Fruit fly (Drosophila melanogaster) whole organism, embryonic: Measurements from ENCODE around the gene CG4297.

Experiments used
- Abd-B ChIP-seq: fragments of 200-800 bp; sonication (Bioruptor generic); optimal IDR thresholded peaks from 2 replicates; lab custom pipeline; 2018; ENCODE audit warnings: missing biosample characterization, mild to moderate bottlenecking, missing genetic modification characterization, moderate library complexity
- Aef1 ChIP-seq: fragments of 200-800 bp; sonication (Bioruptor generic); IDR thresholded peaks from 3 replicates; pipeline ENCODE4 v1.3.6; 2022; ENCODE audit warnings: missing biosample characterization, missing genetic modification characterization
- Bteb2 ChIP-seq: fragments of 200-800 bp; sonication (Bioruptor generic); optimal IDR thresholded peaks from 2 replicates; lab custom pipeline; 2016; ENCODE audit warnings: missing biosample characterization, missing genetic modification characterization
- CG11695 ChIP-seq: fragments of 200-800 bp; sonication (Bioruptor generic); IDR thresholded peaks from 3 replicates; pipeline ENCODE4 v1.3.6; 2022; ENCODE audit warnings: missing biosample characterization, missing genetic modification characterization
- CG11723 ChIP-seq: fragments of 200-800 bp; sonication (Bioruptor generic); optimal IDR thresholded peaks from 2 replicates; lab custom pipeline; 2017; ENCODE audit warnings: missing biosample characterization, mild to moderate bottlenecking, missing genetic modification characterization
- CG13123 ChIP-seq: fragments of 200-800 bp; sonication (Bioruptor generic); optimal IDR thresholded peaks from 2 replicates; lab custom pipeline; 2016; ENCODE audit warnings: missing biosample characterization, missing genetic modification characterization
- CG13894 ChIP-seq: fragments of 200-800 bp; sonication (Bioruptor generic); optimal IDR thresholded peaks from 3 replicates; lab custom pipeline; 2018; ENCODE audit warnings: missing biosample characterization, mild to moderate bottlenecking, missing genetic modification characterization, moderate library complexity
- CG14860 ChIP-seq: fragments of 200-800 bp; sonication (Bioruptor generic); IDR thresholded peaks from 3 replicates; pipeline ENCODE4 v1.3.6; 2022; ENCODE audit warnings: missing biosample characterization, missing genetic modification characterization; ENCODE audit not compliant: partially characterized antibody
- CG16813 ChIP-seq: fragments of 200-800 bp; sonication (Bioruptor generic); IDR thresholded peaks from 3 replicates; pipeline ENCODE4 v1.3.6; 2022; ENCODE audit warnings: missing biosample characterization, missing genetic modification characterization; ENCODE audit not compliant: partially characterized antibody
- CG2120 ChIP-seq: fragments of 200-800 bp; sonication (Bioruptor generic); optimal IDR thresholded peaks from 3 replicates; lab custom pipeline; 2016; ENCODE audit warnings: missing biosample characterization, missing genetic modification characterization
- CG4424 ChIP-seq: fragments of 200-800 bp; sonication (Bioruptor generic); optimal IDR thresholded peaks from 3 replicates; lab custom pipeline; 2016; ENCODE audit warnings: missing biosample characterization, missing genetic modification characterization
- CG6654 ChIP-seq: fragments of 200-800 bp; sonication (Bioruptor generic); optimal IDR thresholded peaks from 2 replicates; lab custom pipeline; 2017; ENCODE audit warnings: missing biosample characterization, mild to moderate bottlenecking, missing genetic modification characterization
- CG7839 ChIP-seq: fragments of 200-800 bp; sonication (Bioruptor generic); optimal IDR thresholded peaks from 3 replicates; lab custom pipeline; 2018; ENCODE audit warnings: missing biosample characterization, mild to moderate bottlenecking, missing genetic modification characterization, moderate library complexity
- CG8290 ChIP-seq, 3 experiments: fragments of 200-800 bp; sonication (Bioruptor generic); optimal IDR thresholded peaks; 2 replicates each; lab custom pipeline; 2016 to 2019; ENCODE audit warnings: missing biosample characterization in 3 of 3, missing genetic modification characterization in 3 of 3, mild to moderate bottlenecking in 2 of 3, moderate library complexity in 1 of 3
- CG9437 ChIP-seq: fragments of 200-800 bp; sonication (Bioruptor generic); optimal IDR thresholded peaks from 2 replicates; lab custom pipeline; 2018; ENCODE audit warnings: missing biosample characterization, mild to moderate bottlenecking, missing genetic modification characterization
- CoRest ChIP-seq: fragments of 200-800 bp; sonication (Bioruptor generic); optimal IDR thresholded peaks from 3 replicates; lab custom pipeline; 2018; ENCODE audit warnings: missing biosample characterization, mild to moderate bottlenecking, missing genetic modification characterization, moderate library complexity
- Deaf1 ChIP-seq: fragments of 200-800 bp; optimal IDR thresholded peaks from 3 replicates; lab custom pipeline; 2019; ENCODE audit warnings: missing biosample characterization, mild to moderate bottlenecking, missing genetic modification characterization, moderate library complexity
- Dp ChIP-seq: fragments of 200-800 bp; sonication (Bioruptor generic); optimal IDR thresholded peaks from 2 replicates; lab custom pipeline; 2018; ENCODE audit warnings: missing biosample characterization, mild to moderate bottlenecking, missing genetic modification characterization, moderate library complexity
- ERR ChIP-seq: fragments of 200-800 bp; sonication (Bioruptor generic); optimal IDR thresholded peaks from 2 replicates; lab custom pipeline; 2016; ENCODE audit warnings: missing biosample characterization, missing genetic modification characterization
- HLH3B ChIP-seq: fragments of 200-800 bp; sonication (Bioruptor generic); IDR thresholded peaks from 2 replicates; pipeline ENCODE4 v1.3.6; 2022; ENCODE audit warnings: missing biosample characterization, missing genetic modification characterization
- Hey ChIP-seq: fragments of 200-800 bp; sonication (Bioruptor generic); optimal IDR thresholded peaks from 3 replicates; lab custom pipeline; 2018; ENCODE audit warnings: missing biosample characterization, mild to moderate bottlenecking, missing genetic modification characterization
- HmgZ ChIP-seq: fragments of 200-800 bp; sonication (Bioruptor generic); optimal IDR thresholded peaks from 2 replicates; lab custom pipeline; 2018; ENCODE audit warnings: missing biosample characterization, mild to moderate bottlenecking, missing genetic modification characterization
- Hr39 ChIP-seq: fragments of >200 bp; optimal IDR thresholded peaks from 2 replicates; lab custom pipeline; 2017
- MBD-R2 ChIP-seq: fragments of 200-800 bp; sonication (Bioruptor generic); IDR thresholded peaks from 2 replicates; pipeline ENCODE4 v1.3.6; 2022; ENCODE audit warnings: missing biosample characterization, missing genetic modification characterization
- Med ChIP-seq: fragments of 200-800 bp; sonication (Bioruptor generic); peaks from one replicate; lab custom pipeline; 2016; ENCODE audit warnings: missing biosample characterization, missing genetic modification characterization, mild to moderate bottlenecking, inconsistent platforms, moderate library complexity
- Scr ChIP-seq: fragments of 200-800 bp; sonication (Bioruptor generic); IDR thresholded peaks from 2 replicates; pipeline ENCODE4 v1.3.6; 2022; ENCODE audit warnings: missing biosample characterization, missing genetic modification characterization; ENCODE audit not compliant: partially characterized antibody
- Six4 ChIP-seq: fragments of 200-800 bp; sonication (Bioruptor generic); optimal IDR thresholded peaks from 2 replicates; lab custom pipeline; 2016; ENCODE audit warnings: missing biosample characterization, missing genetic modification characterization
- Tbp ChIP-seq: fragments of >200 bp; optimal IDR thresholded peaks from 2 replicates; lab custom pipeline; 2018; ENCODE audit warnings: missing biosample characterization, missing genetic modification characterization
- cato ChIP-seq: fragments of 200-800 bp; sonication (Bioruptor generic); optimal IDR thresholded peaks from 2 replicates; lab custom pipeline; 2016; ENCODE audit warnings: missing biosample characterization, missing genetic modification characterization, borderline replicate concordance
- ci ChIP-seq: fragments of 200-800 bp; sonication (Bioruptor generic); IDR thresholded peaks from 3 replicates; pipeline ENCODE4 v1.3.6; 2022; ENCODE audit warnings: missing biosample characterization, missing genetic modification characterization
- crc ChIP-seq: fragments of 200-800 bp; sonication (Bioruptor generic); optimal IDR thresholded peaks from 2 replicates; lab custom pipeline; 2016; ENCODE audit warnings: missing biosample characterization, missing genetic modification characterization
- croc ChIP-seq: fragments of 200-800 bp; sonication (Bioruptor generic); conservative IDR thresholded peaks from 3 replicates; pipeline ENCODE4 v1.3.6; 2022; ENCODE audit warnings: missing biosample characterization, missing genetic modification characterization
- dan ChIP-seq: fragments of 200-800 bp; sonication (Bioruptor generic); IDR thresholded peaks from 2 replicates; pipeline ENCODE4 v1.3.6; 2022; ENCODE audit warnings: missing biosample characterization, missing genetic modification characterization
- dm ChIP-seq: fragments of 200-800 bp; sonication (Bioruptor generic); optimal IDR thresholded peaks from 3 replicates; lab custom pipeline; 2016; ENCODE audit warnings: missing biosample characterization, missing genetic modification characterization
- dysf ChIP-seq: fragments of 200-800 bp; sonication (Bioruptor generic); IDR thresholded peaks from 3 replicates; pipeline ENCODE4 v1.3.6; 2022; ENCODE audit warnings: missing biosample characterization, missing genetic modification characterization
- ems ChIP-seq: fragments of 200-800 bp; sonication (Bioruptor generic); optimal IDR thresholded peaks from 3 replicates; lab custom pipeline; 2016; ENCODE audit warnings: missing biosample characterization, missing genetic modification characterization
- en ChIP-seq: fragments of 200-800 bp; sonication (Bioruptor generic); optimal IDR thresholded peaks from 2 replicates; lab custom pipeline; 2016; ENCODE audit warnings: missing biosample characterization, missing genetic modification characterization
- exex ChIP-seq: fragments of 200-800 bp; sonication (Bioruptor generic); optimal IDR thresholded peaks from 4 replicates; lab custom pipeline; 2018; ENCODE audit warnings: missing biosample characterization, mild to moderate bottlenecking, missing genetic modification characterization, moderate library complexity
- fru ChIP-seq: fragments of >200 bp; optimal IDR thresholded peaks from 2 replicates; lab custom pipeline; 2017
- gsb ChIP-seq: fragments of 200-800 bp; sonication (Bioruptor generic); IDR thresholded peaks from 2 replicates; pipeline ENCODE4 v1.3.6; 2022; ENCODE audit warnings: missing biosample characterization, missing genetic modification characterization
- gsb-n ChIP-seq: fragments of 200-800 bp; sonication (Bioruptor generic); optimal IDR thresholded peaks from 3 replicates; lab custom pipeline; 2018; ENCODE audit warnings: missing biosample characterization, mild to moderate bottlenecking, missing genetic modification characterization
- h ChIP-seq: fragments of >200 bp; optimal IDR thresholded peaks from 2 replicates; lab custom pipeline; 2017
- kay ChIP-seq: fragments of 200-800 bp; sonication (Bioruptor generic); optimal IDR thresholded peaks from 2 replicates; lab custom pipeline; 2016; ENCODE audit warnings: missing biosample characterization, missing genetic modification characterization
- klu ChIP-seq: fragments of 200-800 bp; sonication (Bioruptor generic); IDR thresholded peaks from 2 replicates; pipeline ENCODE4 v1.3.6; 2022; ENCODE audit warnings: missing biosample characterization, missing genetic modification characterization
- lov ChIP-seq, 2 experiments: fragments of 200-800 bp in 1 of 2; fragments of >200 bp in 1 of 2; sonication (Bioruptor generic) in 1 of 2; IDR thresholded peaks in 1 of 2; optimal IDR thresholded peaks in 1 of 2; 2 replicates in 1 of 2; 3 replicates in 1 of 2; pipeline versions ENCODE4 v1.3.6 to Lab custom; 2017 to 2022; ENCODE audit warnings: missing biosample characterization in 1 of 2, missing genetic modification characterization in 1 of 2
- p53 ChIP-seq: fragments of 200-800 bp; sonication (Bioruptor generic); optimal IDR thresholded peaks from 2 replicates; lab custom pipeline; 2016; ENCODE audit warnings: missing biosample characterization, missing genetic modification characterization
- tap ChIP-seq: fragments of 200-800 bp; optimal IDR thresholded peaks from 3 replicates; lab custom pipeline; 2019; ENCODE audit warnings: missing biosample characterization, mild to moderate bottlenecking, missing genetic modification characterization, moderate library complexity
- twi ChIP-seq: fragments of 200-800 bp; optimal IDR thresholded peaks from 2 replicates; lab custom pipeline; 2019; ENCODE audit warnings: missing biosample characterization, mild to moderate bottlenecking, missing genetic modification characterization, moderate library complexity
- vnd ChIP-seq: fragments of 200-800 bp; sonication (Bioruptor generic); IDR thresholded peaks from 3 replicates; pipeline ENCODE4 v1.3.6; 2022; ENCODE audit warnings: missing biosample characterization, missing genetic modification characterization; ENCODE audit not compliant: partially characterized antibody
- zf30C ChIP-seq: fragments of 200-800 bp; sonication (Bioruptor generic); optimal IDR thresholded peaks from 3 replicates; lab custom pipeline; 2018; ENCODE audit warnings: missing biosample characterization, mild to moderate bottlenecking, missing genetic modification characterization

Gene CG4297

dm6 chr2L:440638-441454, 31.2 kb downstream of the CG4297 start (continued):
- TF ChIP-seq Dp (GFP tag; lab: Kevin White, UChicago) (no peak), Deaf1 (tag; lab: Kevin White, UChicago) (peak; percentile 5), Six4 (GFP tag; lab: Kevin White, UChicago) (peak; percentile 32), CG13894 (tag; lab: Kevin White, UChicago) (no peak), CG13123 (no peak), vnd (GFP tag; lab: Robert Waterston, UW) (no peak), dysf (GFP tag; lab: Robert Waterston, UW) (no peak), dm (GFP tag; lab: Kevin White, UChicago) (no peak), CG8290 (GFP tag; optimal IDR thresholded peaks at IDR 0.05; lab: Kevin White, UChicago) (peak; percentile 8), CG8290 (tag; optimal IDR thresholded peaks at IDR 0.05; lab: Kevin White, UChicago) (no peak), Hey (no peak), CG9437 (GFP tag; lab: Kevin White, UChicago) (peak; percentile 27), gsb (GFP tag; lab: Robert Waterston, UW) (no peak), Aef1 (GFP tag; lab: Robert Waterston, UW) (no peak), CG6654 (GFP tag; lab: Kevin White, UChicago) (no peak), MBD-R2 (GFP tag; lab: Robert Waterston, UW) (no peak), twi (tag; lab: Kevin White, UChicago) (peak; percentile 21), HLH3B (GFP tag; lab: Robert Waterston, UW) (no peak), klu (GFP tag; lab: Robert Waterston, UW) (no peak), tap (tag; lab: Kevin White, UChicago) (no peak), cato (GFP tag; lab: Kevin White, UChicago) (no peak), p53 (no peak), fru (lab: Kevin White, UChicago) (no peak), croc (GFP tag; lab: Robert Waterston, UW) (peak; percentile 66), CG7839 (tag; lab: Kevin White, UChicago) (peak; percentile 52), CoRest (tag; lab: Kevin White, UChicago) (peak; percentile 55), zf30C (GFP tag; lab: Kevin White, UChicago) (no peak), exex (tag; lab: Kevin White, UChicago) (no peak), CG11695 (GFP tag; lab: Robert Waterston, UW) (no peak), Bteb2 (GFP tag; lab: Kevin White, UChicago) (no peak), Scr (GFP tag; lab: Robert Waterston, UW) (no peak), gsb-n (peak; percentile 59), CG16813 (GFP tag; lab: Robert Waterston, UW) (no peak), ERR (GFP tag; lab: Kevin White, UChicago) (no peak), lov (optimal IDR thresholded peaks at IDR 0.05; lab: Kevin White, UChicago) (no peak), lov (GFP tag; IDR thresholded peaks at IDR 0.05; lab: Robert Waterston, UW) (no peak), en (GFP tag; lab: Kevin White, UChicago) (no peak), Med (no peak), ems (GFP tag; lab: Kevin White, UChicago) (no peak), h (lab: Kevin White, UChicago) (no peak), ci (GFP tag; lab: Robert Waterston, UW) (no peak), kay (GFP tag; lab: Kevin White, UChicago) (no peak), CG11723 (no peak), CG4424 (GFP tag; lab: Kevin White, UChicago) (peak; percentile 60), Abd-B (GFP tag; lab: Kevin White, UChicago) (peak; percentile 9), Tbp (GFP tag; lab: Kevin White, UChicago) (no peak), dan (GFP tag; lab: Robert Waterston, UW) (no peak; the same call in 1 of the 2 replicates), Hr39 (lab: Kevin White, UChicago) (no peak), HmgZ (no peak), crc (GFP tag; lab: Kevin White, UChicago) (no peak), CG14860 (GFP tag; lab: Robert Waterston, UW) (no peak), CG2120 (no peak)
